Fruit fly (Drosophila melanogaster) whole organism, embryonic: ENCODE results near the gene CG13842.

Experiments
- Asciz ChIP-seq: fragments of 200-800 bp; sonication (Bioruptor generic); optimal IDR thresholded peaks from 2 replicates; lab custom pipeline; 2017; ENCODE audit warnings: missing biosample characterization, mild to moderate bottlenecking, missing genetic modification characterization, missing genetic modification reagents
- CG10209 ChIP-seq: fragments of 200-800 bp; sonication (Bioruptor generic); optimal IDR thresholded peaks from 3 replicates; lab custom pipeline; 2017; ENCODE audit warnings: missing biosample characterization, mild to moderate bottlenecking, missing genetic modification characterization, missing genetic modification reagents
- CG17359 ChIP-seq: fragments of 200-800 bp; sonication (Bioruptor generic); optimal IDR thresholded peaks from 3 replicates; lab custom pipeline; 2018; ENCODE audit warnings: missing biosample characterization, mild to moderate bottlenecking, missing genetic modification characterization, moderate library complexity
- Lim3 ChIP-seq: fragments of 200-800 bp; sonication (Bioruptor generic); IDR thresholded peaks from 2 replicates; pipeline ENCODE4 v1.3.6; 2022; ENCODE audit warnings: missing biosample characterization, missing genetic modification characterization
- chif ChIP-seq, 2 experiments: fragments of 200-800 bp; sonication (Bioruptor generic); optimal IDR thresholded peaks; 3 replicates each; lab custom pipeline; 2016; ENCODE audit warnings: missing biosample characterization in 2 of 2, missing genetic modification characterization in 2 of 2

DNA sequence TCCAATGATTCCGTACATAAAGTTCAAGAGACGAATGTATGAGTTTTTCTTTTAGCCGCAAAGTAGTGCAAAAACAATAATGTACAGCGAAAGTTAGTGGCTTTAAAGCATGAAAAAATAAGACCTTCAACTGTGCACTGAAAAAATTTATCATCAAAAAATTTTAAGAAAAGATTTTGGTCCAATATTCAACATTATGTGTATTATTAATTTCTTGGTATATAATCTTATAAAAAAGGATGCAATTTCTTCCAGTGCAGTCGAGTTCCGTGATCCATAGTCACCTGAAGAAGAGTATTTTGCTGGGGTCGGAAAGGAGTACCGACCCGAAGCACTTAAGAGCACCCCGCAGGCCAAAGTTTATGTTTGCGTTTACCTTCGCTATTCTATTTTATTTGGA lies 38.5 kb downstream of the CG13842 start:
- TF ChIP-seq Asciz (GFP tag; lab: Kevin White, UChicago) (no peak), CG10209 (GFP tag; lab: Kevin White, UChicago) (peak; percentile 3), Lim3 (GFP tag; lab: Robert Waterston, UW) (no peak), CG17359 (no peak), chif (GFP tag; optimal IDR thresholded peaks at IDR 0.05; lab: Kevin White, UChicago) (no peak)
